Worm (Caenorhabditis elegans): ENCODE results near the gene Y46G5A.8.
A peak's percentile ranks its signal among the peaks of the same experiment; 100 is the strongest.

The Y46G5A.8 gene

ce11 chrII:12756180-12756579, at the start of gene Y46G5A.8, which contains the start of gene Y46G5A.7:
Gene Y46G5A.8, plus strand, starts transcription at chrII:12756338.
Gene Y46G5A.7, minus strand, starts transcription at chrII:12756332.
- TF ChIP-seq T22C8.4 (GFP tag; IDR thresholded peaks at IDR 0.05) (peak; percentile 58; the same call in 1 of the 2 replicates), cog-1 (tag; optimal IDR thresholded peaks at IDR 0.05) (no peak)

ce11 chrII:12711490-12711889, 44.6 kb upstream of the Y46G5A.8 start:
- TF ChIP-seq cog-1 (tag; optimal IDR thresholded peaks at IDR 0.05), result no peak
- no peak for TF ChIP-seq ztf-29 (GFP tag; IDR thresholded peaks at IDR 0.05)
- TF ChIP-seq ref-1 (GFP tag; conservative IDR thresholded peaks at IDR 0.05), result no peak

- TF ChIP-seq flt-1 (GFP tag; IDR thresholded peaks at IDR 0.05), result no peak
- TF ChIP-seq ref-1 (GFP tag; conservative IDR thresholded peaks at IDR 0.05), result no peak
- no peak for TF ChIP-seq klf-2 (GFP tag; conservative IDR thresholded peaks at IDR 0.05)
- no peak for TF ChIP-seq tab-1 (GFP tag; IDR thresholded peaks at IDR 0.05)
- TF ChIP-seq ztf-23 (GFP tag; IDR thresholded peaks at IDR 0.05), result no peak
- no peak for TF ChIP-seq ztf-29 (GFP tag; IDR thresholded peaks at IDR 0.05)
- no peak for TF ChIP-seq cog-1 (tag; optimal IDR thresholded peaks at IDR 0.05)
- TF ChIP-seq med-1 (GFP tag; optimal IDR thresholded peaks at IDR 0.05; ENCODE audit: insufficient read depth), result no peak
- TF ChIP-seq T22C8.4 (GFP tag; IDR thresholded peaks at IDR 0.05), result no peak
These were observed 40.3 kb upstream of the Y46G5A.8 start for ce11 chrII:12715757-12716350.

ce11 chrII:12722049-12722448, 34.1 kb upstream of the Y46G5A.8 start:
- no peak for TF ChIP-seq T22C8.4 (GFP tag; IDR thresholded peaks at IDR 0.05)

- TF ChIP-seq klf-2 (GFP tag; conservative IDR thresholded peaks at IDR 0.05) (no peak), ref-1 (GFP tag; conservative IDR thresholded peaks at IDR 0.05) (no peak), cog-1 (tag; optimal IDR thresholded peaks at IDR 0.05) (no peak), T22C8.4 (GFP tag; IDR thresholded peaks at IDR 0.05) (no peak), ztf-29 (GFP tag; IDR thresholded peaks at IDR 0.05) (no peak), flt-1 (GFP tag; IDR thresholded peaks at IDR 0.05) (no peak), tab-1 (GFP tag; IDR thresholded peaks at IDR 0.05) (no peak), ztf-23 (GFP tag; IDR thresholded peaks at IDR 0.05) (no peak), med-1 (GFP tag; optimal IDR thresholded peaks at IDR 0.05; ENCODE audit: insufficient read depth) (no peak)
These were observed 33.4 kb upstream of the Y46G5A.8 start for ce11 chrII:12722685-12723287.

- TF ChIP-seq ztf-23 (GFP tag; IDR thresholded peaks at IDR 0.05) (no peak), ztf-29 (GFP tag; IDR thresholded peaks at IDR 0.05) (no peak), ref-1 (GFP tag; conservative IDR thresholded peaks at IDR 0.05) (no peak), tab-1 (GFP tag; IDR thresholded peaks at IDR 0.05) (no peak), T22C8.4 (GFP tag; IDR thresholded peaks at IDR 0.05) (no peak), klf-2 (GFP tag; conservative IDR thresholded peaks at IDR 0.05) (no peak)
These were observed 29.4 kb upstream of the Y46G5A.8 start for ce11 chrII:12726704-12727103.

- TF ChIP-seq ref-1 (GFP tag; conservative IDR thresholded peaks at IDR 0.05), result no peak
- TF ChIP-seq cog-1 (tag; optimal IDR thresholded peaks at IDR 0.05), result no peak
These were observed 28.3 kb upstream of the Y46G5A.8 start for ce11 chrII:12727871-12728270.

- TF ChIP-seq med-1 (GFP tag; optimal IDR thresholded peaks at IDR 0.05; ENCODE audit: insufficient read depth), result no peak
- no peak for TF ChIP-seq ref-1 (GFP tag; conservative IDR thresholded peaks at IDR 0.05)
- TF ChIP-seq flt-1 (GFP tag; IDR thresholded peaks at IDR 0.05), result no peak
- TF ChIP-seq ztf-23 (GFP tag; IDR thresholded peaks at IDR 0.05), result no peak
- TF ChIP-seq tab-1 (GFP tag; IDR thresholded peaks at IDR 0.05), result no peak
- TF ChIP-seq cog-1 (tag; optimal IDR thresholded peaks at IDR 0.05), result no peak
- TF ChIP-seq klf-2 (GFP tag; conservative IDR thresholded peaks at IDR 0.05), result no peak
- TF ChIP-seq ztf-29 (GFP tag; IDR thresholded peaks at IDR 0.05), result no peak
- no peak for TF ChIP-seq T22C8.4 (GFP tag; IDR thresholded peaks at IDR 0.05)
These were observed 27.5 kb upstream of the Y46G5A.8 start for ce11 chrII:12728608-12729007.

- TF ChIP-seq cog-1 (tag; optimal IDR thresholded peaks at IDR 0.05) (no peak), flt-1 (GFP tag; IDR thresholded peaks at IDR 0.05) (no peak), ref-1 (GFP tag; conservative IDR thresholded peaks at IDR 0.05) (no peak), ztf-23 (GFP tag; IDR thresholded peaks at IDR 0.05) (no peak), klf-2 (GFP tag; conservative IDR thresholded peaks at IDR 0.05) (no peak), T22C8.4 (GFP tag; IDR thresholded peaks at IDR 0.05) (no peak), med-1 (GFP tag; optimal IDR thresholded peaks at IDR 0.05; ENCODE audit: insufficient read depth) (no peak), ztf-29 (GFP tag; IDR thresholded peaks at IDR 0.05) (no peak), tab-1 (GFP tag; IDR thresholded peaks at IDR 0.05) (no peak)
These were observed 26.2 kb upstream of the Y46G5A.8 start for ce11 chrII:12729952-12730351.

ce11 chrII:12736579-12736978, 19.6 kb upstream of the Y46G5A.8 start, which contains the start of gene snrp-200:
Gene snrp-200, minus strand, starts transcription at chrII:12736910.
- no peak for TF ChIP-seq tab-1 (GFP tag; IDR thresholded peaks at IDR 0.05)
- TF ChIP-seq ref-1 (GFP tag; conservative IDR thresholded peaks at IDR 0.05), result no peak
- no peak for TF ChIP-seq med-1 (GFP tag; optimal IDR thresholded peaks at IDR 0.05; ENCODE audit: insufficient read depth)
- no peak for TF ChIP-seq flt-1 (GFP tag; IDR thresholded peaks at IDR 0.05)
- TF ChIP-seq klf-2 (GFP tag; conservative IDR thresholded peaks at IDR 0.05), result no peak
- no peak for TF ChIP-seq T22C8.4 (GFP tag; IDR thresholded peaks at IDR 0.05)
- TF ChIP-seq ztf-29 (GFP tag; IDR thresholded peaks at IDR 0.05), result no peak
- TF ChIP-seq cog-1 (tag; optimal IDR thresholded peaks at IDR 0.05), result no peak
- no peak for TF ChIP-seq ztf-23 (GFP tag; IDR thresholded peaks at IDR 0.05)

All from whole organism, midembryonic.